Fruit fly (Drosophila melanogaster): ENCODE data around the gene CtsK1.
A peak's percentile ranks its signal among the peaks of the same experiment; 100 is the strongest.

Gene CtsK1

DNA sequence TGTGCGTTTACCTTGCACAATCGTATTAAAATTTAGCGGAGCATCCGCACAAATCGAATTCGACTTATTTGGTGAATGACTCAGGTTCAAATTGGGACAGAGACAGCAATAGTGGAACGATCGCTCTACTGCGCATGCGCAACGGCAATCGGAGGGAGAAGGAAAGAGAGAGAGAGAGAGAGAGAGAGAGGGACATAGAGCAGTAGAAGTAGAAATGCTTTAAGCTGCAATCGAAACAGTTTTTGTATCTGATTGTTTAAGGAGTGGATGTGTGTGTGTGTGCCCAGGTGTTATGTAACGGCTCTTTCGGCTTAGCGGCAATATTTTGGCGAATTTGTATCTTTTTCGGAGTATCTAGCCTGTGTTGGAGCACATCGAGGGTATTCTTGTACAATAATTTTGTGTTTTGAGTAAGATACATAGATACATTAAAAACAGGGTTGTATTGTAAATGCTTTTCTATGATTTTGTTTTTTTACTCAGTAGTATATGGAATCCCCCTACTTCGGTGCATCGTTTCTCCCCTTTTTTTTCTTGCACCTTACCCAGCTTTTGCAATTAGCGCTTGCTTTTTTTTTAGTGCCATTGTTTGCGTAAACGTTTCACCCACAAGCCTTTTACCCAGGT, 44.5 kb upstream of the CtsK1 start (continued):
- peak; percentile 9 for TF ChIP-seq CG10209 (GFP tag; optimal IDR thresholded peaks at IDR 0.05)
- no peak for TF ChIP-seq croc (GFP tag; conservative IDR thresholded peaks at IDR 0.05)
- TF ChIP-seq pnt (GFP tag; optimal IDR thresholded peaks at IDR 0.05), result no peak
- TF ChIP-seq CG17568 (GFP tag; optimal IDR thresholded peaks at IDR 0.05), result no peak
- TF ChIP-seq esg (GFP tag; conservative IDR thresholded peaks at IDR 0.05), result 0 out of 2 replicates have a peak, but pooled peaks have one; percentile 17
- TF ChIP-seq Dp (GFP tag; optimal IDR thresholded peaks at IDR 0.05), result no peak
- TF ChIP-seq Max (GFP tag; optimal IDR thresholded peaks at IDR 0.05), result no peak
- TF ChIP-seq cato (GFP tag; optimal IDR thresholded peaks at IDR 0.05; ENCODE audit: borderline replicate concordance), result no peak
- no peak for TF ChIP-seq CG34376 (GFP tag; optimal IDR thresholded peaks at IDR 0.05)
- TF ChIP-seq toy (GFP tag; IDR thresholded peaks at IDR 0.05), result no peak
- TF ChIP-seq CG6813 (GFP tag; optimal IDR thresholded peaks at IDR 0.05), result no peak
- peak; percentile 50; the same call in 2 of the 3 replicates for TF ChIP-seq CG11695 (GFP tag; IDR thresholded peaks at IDR 0.05)
- TF ChIP-seq cwo (GFP tag; optimal IDR thresholded peaks at IDR 0.05), result no peak
- no peak for TF ChIP-seq CG10565 (GFP tag; optimal IDR thresholded peaks at IDR 0.05)
- no peak for TF ChIP-seq wor (GFP tag; IDR thresholded peaks at IDR 0.05)
- TF ChIP-seq psq (GFP tag; optimal IDR thresholded peaks at IDR 0.05), result no peak
- no peak for TF ChIP-seq Ravus (GFP tag; IDR thresholded peaks at IDR 0.05)
- no peak for TF ChIP-seq CG17186 (GFP tag; optimal IDR thresholded peaks at IDR 0.05)
- TF ChIP-seq CG3838 (GFP tag; optimal IDR thresholded peaks at IDR 0.05), result no peak
- TF ChIP-seq unc-4 (GFP tag; IDR thresholded peaks at IDR 0.05; ENCODE audit: partially characterized antibody), result no peak
- TF ChIP-seq trh (GFP tag; optimal IDR thresholded peaks at IDR 0.05), result no peak
- no peak for TF ChIP-seq gce (GFP tag; IDR thresholded peaks at IDR 0.05)
- TF ChIP-seq ewg (GFP tag; optimal IDR thresholded peaks at IDR 0.05), result peak; percentile 30
- no peak for TF ChIP-seq repo (GFP tag; optimal IDR thresholded peaks at IDR 0.05)
- TF ChIP-seq CG13123 (GFP tag; optimal IDR thresholded peaks at IDR 0.05), result no peak
- no peak for TF ChIP-seq CG12299 (tag; optimal IDR thresholded peaks at IDR 0.05)
- no peak for TF ChIP-seq Sin3A (optimal IDR thresholded peaks at IDR 0.05)
- TF ChIP-seq gro (GFP tag; optimal IDR thresholded peaks at IDR 0.05), result no peak
- no peak for TF ChIP-seq Dbx (GFP tag; IDR thresholded peaks at IDR 0.05)
- no peak for TF ChIP-seq E2f1 (GFP tag; IDR thresholded peaks at IDR 0.05)
- peak; percentile 72 for TF ChIP-seq CG2116 (GFP tag; optimal IDR thresholded peaks at IDR 0.05)
- peak; percentile 32; the same call in 1 of the 3 replicates for TF ChIP-seq row (GFP tag; IDR thresholded peaks at IDR 0.05)
- TF ChIP-seq CG17359 (tag; optimal IDR thresholded peaks at IDR 0.05), result no peak
- TF ChIP-seq salm (tag; optimal IDR thresholded peaks at IDR 0.05), result no peak
- no peak for TF ChIP-seq maf-S (GFP tag; optimal IDR thresholded peaks at IDR 0.05)
- no peak for TF ChIP-seq run (tag; optimal IDR thresholded peaks at IDR 0.05)
- TF ChIP-seq CG11504 (tag; optimal IDR thresholded peaks at IDR 0.05), result peak; percentile 31
- peak in 1 of 2 experiments; percentile 73 for TF ChIP-seq tll (GFP tag; optimal IDR thresholded peaks at IDR 0.05)
- no peak for TF ChIP-seq sens-2 (GFP tag; IDR thresholded peaks at IDR 0.05)
- no peak for TF ChIP-seq sd (tag; optimal IDR thresholded peaks at IDR 0.05)
- no peak for TF ChIP-seq en (GFP tag; optimal IDR thresholded peaks at IDR 0.05)
- TF ChIP-seq Jarid2 (GFP tag; optimal IDR thresholded peaks at IDR 0.05), result peak; percentile 0
- no peak for TF ChIP-seq zf30C (GFP tag; optimal IDR thresholded peaks at IDR 0.05)
- TF ChIP-seq Sox102F (GFP tag; optimal IDR thresholded peaks at IDR 0.05), result peak; percentile 43
- no peak for TF ChIP-seq CG6272 (GFP tag; IDR thresholded peaks at IDR 0.05)
- no peak for TF ChIP-seq pho (GFP tag; optimal IDR thresholded peaks at IDR 0.05)
- TF ChIP-seq CkIIα-i1 (GFP tag; IDR thresholded peaks at IDR 0.05), result no peak
- no peak for TF ChIP-seq CG15269 (tag; optimal IDR thresholded peaks at IDR 0.05)
- TF ChIP-seq hb (GFP tag; IDR thresholded peaks at IDR 0.05; ENCODE audit: partially characterized antibody), result no peak
- peak; percentile 16 for TF ChIP-seq CG13775 (GFP tag; optimal IDR thresholded peaks at IDR 0.05)

All from whole organism, embryonic.